Fruit fly (Drosophila melanogaster) whole organism, embryonic: Measurements from ENCODE around the gene klar.
A peak's percentile ranks its signal among the peaks of the same experiment; 100 is the strongest.

Source experiments
- Awh ChIP-seq: fragments of 200-800 bp; sonication (Bioruptor generic); IDR thresholded peaks from 2 replicates; pipeline ENCODE4, ENCODE4 v1.3.6; 2022; ENCODE audit warnings: missing biosample characterization, missing genetic modification characterization
- CG10431 ChIP-seq: fragments of 200-800 bp; sonication (Bioruptor generic); optimal IDR thresholded peaks from 3 replicates; lab custom pipeline; 2018; ENCODE audit warnings: missing biosample characterization, mild to moderate bottlenecking, missing genetic modification characterization
- CG10979 ChIP-seq: fragments of 200-800 bp; sonication (Bioruptor generic); optimal IDR thresholded peaks from 2 replicates; lab custom pipeline; 2018; ENCODE audit warnings: missing biosample characterization, mild to moderate bottlenecking, missing genetic modification characterization, moderate library complexity
- CG12071 ChIP-seq: fragments of 200-800 bp; sonication (Bioruptor generic); optimal IDR thresholded peaks from 3 replicates; lab custom pipeline; 2018; ENCODE audit warnings: missing biosample characterization, mild to moderate bottlenecking, missing genetic modification characterization
- CG12942 ChIP-seq: fragments of 200-800 bp; sonication (Bioruptor generic); optimal IDR thresholded peaks from 3 replicates; lab custom pipeline; 2016; ENCODE audit warnings: missing biosample characterization, missing genetic modification characterization
- CG14014 ChIP-seq: fragments of 200-800 bp; sonication (Bioruptor generic); IDR thresholded peaks from 2 replicates; pipeline ENCODE4 v1.3.6; 2022; ENCODE audit warnings: missing biosample characterization, missing genetic modification characterization
- CG15479 ChIP-seq: fragments of 200-800 bp; sonication (Bioruptor generic); optimal IDR thresholded peaks from 3 replicates; lab custom pipeline; 2019; ENCODE audit warnings: missing biosample characterization, mild to moderate bottlenecking, missing genetic modification characterization, moderate library complexity
- CG17829 ChIP-seq: fragments of 200-800 bp; optimal IDR thresholded peaks from 2 replicates; lab custom pipeline; 2019; ENCODE audit warnings: missing biosample characterization, mild to moderate bottlenecking, missing genetic modification characterization, moderate library complexity
- CG18262 ChIP-seq: fragments of 200-800 bp; optimal IDR thresholded peaks from 3 replicates; lab custom pipeline; 2019; ENCODE audit warnings: missing biosample characterization, mild to moderate bottlenecking, missing genetic modification characterization, moderate library complexity
- CG2199 ChIP-seq: fragments of 200-800 bp; sonication (Bioruptor generic); IDR thresholded peaks from 3 replicates; pipeline ENCODE4 v1.3.6; 2022; ENCODE audit warnings: missing biosample characterization, missing genetic modification characterization
- CG2202 ChIP-seq: fragments of 200-800 bp; sonication (Bioruptor generic); optimal IDR thresholded peaks from 2 replicates; lab custom pipeline; 2018; ENCODE audit warnings: missing biosample characterization, mild to moderate bottlenecking, missing genetic modification characterization
- CG2678 ChIP-seq: fragments of 200-800 bp; sonication (Bioruptor generic); optimal IDR thresholded peaks from 3 replicates; lab custom pipeline; 2019; ENCODE audit warnings: missing biosample characterization, mild to moderate bottlenecking, missing genetic modification characterization, moderate library complexity
- CG2889 ChIP-seq: fragments of 200-800 bp; sonication (Bioruptor generic); IDR thresholded peaks from 3 replicates; pipeline ENCODE4 v1.3.6; 2022; ENCODE audit warnings: missing biosample characterization, missing genetic modification characterization
- CG32532 ChIP-seq: fragments of 200-800 bp; sonication (Bioruptor generic); IDR thresholded peaks from 2 replicates; pipeline ENCODE4 v1.3.6; 2022; ENCODE audit warnings: missing biosample characterization, missing genetic modification characterization
- CG5180 ChIP-seq: fragments of 200-800 bp; sonication (Bioruptor generic); optimal IDR thresholded peaks from 3 replicates; lab custom pipeline; 2017; ENCODE audit warnings: missing biosample characterization, missing genetic modification characterization, mild to moderate bottlenecking, moderate library complexity, missing genetic modification reagents
- CG6791 ChIP-seq: fragments of 200-800 bp; sonication (Bioruptor generic); IDR thresholded peaks from 3 replicates; pipeline ENCODE4 v1.3.6; 2022; ENCODE audit warnings: missing biosample characterization, missing genetic modification characterization; ENCODE audit not compliant: partially characterized antibody
- CG7271 ChIP-seq: fragments of 200-800 bp; sonication (Bioruptor generic); optimal IDR thresholded peaks from 2 replicates; lab custom pipeline; 2018; ENCODE audit warnings: missing biosample characterization, mild to moderate bottlenecking, missing genetic modification characterization, moderate library complexity
- CG7357 ChIP-seq: fragments of 200-800 bp; sonication (Bioruptor generic); IDR thresholded peaks from 3 replicates; pipeline ENCODE4 v1.3.6; 2022; ENCODE audit warnings: missing biosample characterization, missing genetic modification characterization
- CG7745 ChIP-seq: fragments of 200-800 bp; sonication (Bioruptor generic); optimal IDR thresholded peaks from 2 replicates; lab custom pipeline; 2018; ENCODE audit warnings: missing biosample characterization, mild to moderate bottlenecking, missing genetic modification characterization, moderate library complexity
- CG8359 ChIP-seq: fragments of 200-800 bp; sonication (Bioruptor generic); optimal IDR thresholded peaks from 2 replicates; lab custom pipeline; 2017; ENCODE audit warnings: missing biosample characterization, mild to moderate bottlenecking, missing genetic modification characterization, borderline replicate concordance
- CG8924 ChIP-seq: fragments of 200-800 bp; optimal IDR thresholded peaks from 3 replicates; lab custom pipeline; 2019; ENCODE audit warnings: missing biosample characterization, mild to moderate bottlenecking, missing genetic modification characterization, moderate library complexity
- CrebB ChIP-seq: fragments of 200-800 bp; sonication (Bioruptor generic); optimal IDR thresholded peaks from 3 replicates; lab custom pipeline; 2018; ENCODE audit warnings: missing biosample characterization, mild to moderate bottlenecking, missing genetic modification characterization
- D19A ChIP-seq: fragments of 200-800 bp; optimal IDR thresholded peaks from 3 replicates; lab custom pipeline; 2019; ENCODE audit warnings: missing biosample characterization, mild to moderate bottlenecking, missing genetic modification characterization, moderate library complexity
- Ets97D ChIP-seq: fragments of 200-800 bp; sonication (Bioruptor generic); optimal IDR thresholded peaks from 3 replicates; lab custom pipeline; 2016; ENCODE audit warnings: missing biosample characterization, missing genetic modification characterization
- Med ChIP-seq: fragments of 200-800 bp; sonication (Bioruptor generic); peaks from one replicate; lab custom pipeline; 2016; ENCODE audit warnings: missing biosample characterization, missing genetic modification characterization, mild to moderate bottlenecking, inconsistent platforms, moderate library complexity
- Meics ChIP-seq: fragments of 200-800 bp; sonication (Bioruptor generic); optimal IDR thresholded peaks from 2 replicates; lab custom pipeline; 2017; ENCODE audit warnings: missing biosample characterization, mild to moderate bottlenecking, missing genetic modification characterization
- NfI ChIP-seq: fragments of 200-800 bp; sonication (Bioruptor generic); optimal IDR thresholded peaks from 3 replicates; lab custom pipeline; 2018; ENCODE audit warnings: missing biosample characterization, mild to moderate bottlenecking, missing genetic modification characterization, moderate library complexity
- amos ChIP-seq: fragments of 200-800 bp; sonication (Bioruptor generic); IDR thresholded peaks from 2 replicates; pipeline ENCODE4 v1.3.6; 2022; ENCODE audit warnings: missing biosample characterization, missing genetic modification characterization; ENCODE audit not compliant: partially characterized antibody
- bowl ChIP-seq: fragments of 200-800 bp; sonication (Bioruptor generic); IDR thresholded peaks from 2 replicates; pipeline ENCODE4 v1.3.6; 2022; ENCODE audit warnings: missing biosample characterization, missing genetic modification characterization
- br ChIP-seq: fragments of >200 bp; optimal IDR thresholded peaks from 2 replicates; lab custom pipeline; 2017
- chif ChIP-seq, 2 experiments: fragments of 200-800 bp; sonication (Bioruptor generic); optimal IDR thresholded peaks; 3 replicates each; lab custom pipeline; 2016; ENCODE audit warnings: missing biosample characterization in 2 of 2, missing genetic modification characterization in 2 of 2
- chinmo ChIP-seq: fragments of 200-800 bp; sonication (Bioruptor generic); IDR thresholded peaks from 4 replicates; pipeline ENCODE4 v1.3.6; 2022; ENCODE audit warnings: missing biosample characterization, missing genetic modification characterization; ENCODE audit not compliant: partially characterized antibody
- dm ChIP-seq: fragments of 200-800 bp; sonication (Bioruptor generic); optimal IDR thresholded peaks from 3 replicates; lab custom pipeline; 2016; ENCODE audit warnings: missing biosample characterization, missing genetic modification characterization
- fd102C ChIP-seq: fragments of 200-800 bp; sonication (Bioruptor generic); optimal IDR thresholded peaks from 2 replicates; lab custom pipeline; 2018; ENCODE audit warnings: missing biosample characterization, mild to moderate bottlenecking, missing genetic modification characterization, moderate library complexity
- gem ChIP-seq: fragments of 200-800 bp; sonication (Bioruptor generic); optimal IDR thresholded peaks from 2 replicates; lab custom pipeline; 2019; ENCODE audit warnings: missing biosample characterization, mild to moderate bottlenecking, missing genetic modification characterization, moderate library complexity
- hth ChIP-seq: fragments of >200 bp; optimal IDR thresholded peaks from 2 replicates; lab custom pipeline; 2017; ENCODE audit warnings: inconsistent platforms
- insv ChIP-seq, 2 experiments: fragments of 200-800 bp; sonication (Bioruptor generic); optimal IDR thresholded peaks; 3 replicates each; lab custom pipeline; 2016 to 2018; ENCODE audit warnings: missing biosample characterization in 2 of 2, missing genetic modification characterization in 2 of 2
- lab ChIP-seq: fragments of 200-800 bp; sonication (Bioruptor generic); optimal IDR thresholded peaks from 3 replicates; lab custom pipeline; 2017; ENCODE audit warnings: missing biosample characterization, missing genetic modification characterization, mild to moderate bottlenecking, moderate library complexity, missing genetic modification reagents
- lilli ChIP-seq: fragments of 200-800 bp; sonication (Bioruptor generic); optimal IDR thresholded peaks from 3 replicates; lab custom pipeline; 2016; ENCODE audit warnings: missing biosample characterization, missing genetic modification characterization
- mld ChIP-seq: fragments of 200-800 bp; sonication (Bioruptor generic); IDR thresholded peaks from 3 replicates; pipeline ENCODE4 v1.3.6; 2022; ENCODE audit warnings: missing biosample characterization, missing genetic modification characterization; ENCODE audit not compliant: partially characterized antibody
- nerfin-1 ChIP-seq: fragments of 200-800 bp; sonication (Bioruptor generic); optimal IDR thresholded peaks from 3 replicates; lab custom pipeline; 2019; ENCODE audit warnings: missing biosample characterization, mild to moderate bottlenecking, missing genetic modification characterization, moderate library complexity
- pros ChIP-seq: fragments of 200-800 bp; sonication (Bioruptor generic); optimal IDR thresholded peaks from 3 replicates; lab custom pipeline; 2019; ENCODE audit warnings: missing biosample characterization, mild to moderate bottlenecking, missing genetic modification characterization, moderate library complexity
- rib ChIP-seq: fragments of 200-800 bp; sonication (Bioruptor generic); IDR thresholded peaks from 2 replicates; pipeline ENCODE4 v1.3.6; 2022; ENCODE audit warnings: missing biosample characterization, missing genetic modification characterization
- slbo ChIP-seq: fragments of 200-800 bp; sonication (Bioruptor generic); IDR thresholded peaks from 2 replicates; pipeline ENCODE4 v1.3.6; 2022; ENCODE audit warnings: missing biosample characterization, missing genetic modification characterization
- sqz ChIP-seq: fragments of 200-800 bp; sonication (Bioruptor generic); optimal IDR thresholded peaks from 3 replicates; lab custom pipeline; 2018; ENCODE audit warnings: missing biosample characterization, mild to moderate bottlenecking, missing genetic modification characterization
- tll ChIP-seq, 2 experiments: fragments of 200-800 bp in 1 of 2; fragments of >200 bp in 1 of 2; sonication (Bioruptor generic) in 1 of 2; optimal IDR thresholded peaks; 2 replicates each; lab custom pipeline; 2017 to 2019; ENCODE audit warnings: missing biosample characterization in 2 of 2, missing genetic modification characterization in 2 of 2, mild to moderate bottlenecking in 1 of 2, moderate library complexity in 1 of 2
- twi ChIP-seq: fragments of 200-800 bp; optimal IDR thresholded peaks from 2 replicates; lab custom pipeline; 2019; ENCODE audit warnings: missing biosample characterization, mild to moderate bottlenecking, missing genetic modification characterization, moderate library complexity

Gene klar

DNA sequence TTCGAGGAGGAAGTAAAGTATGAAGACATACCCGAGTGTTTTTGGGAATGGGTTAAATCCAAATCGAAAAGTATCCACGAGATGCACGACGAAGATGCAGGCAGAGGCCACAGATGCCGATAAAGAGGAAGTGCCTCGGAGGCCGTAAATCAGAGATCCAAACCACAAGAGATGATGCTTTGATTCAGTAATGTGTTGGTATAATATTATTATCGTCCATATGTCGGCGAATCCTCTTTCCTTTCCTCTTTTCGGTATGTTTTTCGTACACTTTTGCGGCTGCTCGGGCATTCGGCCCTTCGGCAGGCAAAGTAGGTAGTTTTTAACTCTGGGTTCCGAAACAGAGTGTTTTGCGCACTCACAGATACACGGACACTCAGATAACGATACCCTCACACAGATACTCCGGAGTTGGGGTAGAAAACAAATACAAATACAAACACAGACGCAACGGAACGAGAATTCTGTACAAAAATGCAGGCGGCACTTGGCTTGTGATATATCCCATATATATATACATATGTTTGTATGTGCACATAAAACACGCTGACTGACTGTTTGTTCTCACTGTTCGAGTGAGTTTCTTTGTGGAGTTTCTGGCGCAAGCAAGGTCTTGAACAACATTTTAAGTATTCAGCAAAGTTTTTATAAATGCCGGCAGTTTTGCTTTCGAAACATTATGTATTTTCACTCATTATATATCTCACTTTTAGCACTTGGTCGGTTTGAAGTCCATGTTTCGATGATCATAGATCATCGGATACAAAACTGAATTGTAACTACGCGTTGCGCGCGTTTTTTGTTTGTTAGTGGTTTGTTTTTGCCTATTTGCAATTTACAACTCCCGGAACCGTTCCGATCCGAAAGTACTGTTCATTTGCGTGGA is 50.2 kb downstream of the klar start (continued):
- no peak for TF ChIP-seq br (lab: Kevin White, UChicago)
- peak; percentile 65; the same call in 1 of the 2 replicates for TF ChIP-seq rib
- TF ChIP-seq CG7271, result peak; percentile 7
- no peak for TF ChIP-seq mld (GFP tag; lab: Robert Waterston, UW)
- 0 out of 3 replicates have a peak, but pooled peaks have one; percentile 35 for TF ChIP-seq CG6791 (GFP tag; lab: Robert Waterston, UW)
- TF ChIP-seq CG2199 (GFP tag; lab: Robert Waterston, UW), result peak; percentile 36; the same call in 1 of the 3 replicates
- TF ChIP-seq lab (GFP tag; lab: Kevin White, UChicago), result peak; percentile 14
- TF ChIP-seq CG12942 (GFP tag; lab: Kevin White, UChicago), result no peak
- peak; percentile 18 for TF ChIP-seq CG10979 (tag; lab: Kevin White, UChicago)
- no peak for TF ChIP-seq dm (GFP tag; lab: Kevin White, UChicago)
- no peak for TF ChIP-seq gem
- no peak for TF ChIP-seq CrebB
- peak; percentile 23 for TF ChIP-seq fd102C (GFP tag; lab: Kevin White, UChicago)
- TF ChIP-seq D19A (tag; lab: Kevin White, UChicago), result peak; percentile 23
- peak; percentile 0 for TF ChIP-seq lilli (GFP tag; lab: Kevin White, UChicago)
- peak; percentile 38; the same call in 1 of the 2 replicates for TF ChIP-seq amos (GFP tag; lab: Robert Waterston, UW)
- peak; percentile 6 for TF ChIP-seq CG2678 (tag; lab: Kevin White, UChicago)
- TF ChIP-seq chif (GFP tag; optimal IDR thresholded peaks at IDR 0.05; lab: Kevin White, UChicago), result peak in 1 of 2 experiments; percentile 2
- TF ChIP-seq tll (GFP tag; optimal IDR thresholded peaks at IDR 0.05; lab: Kevin White, UChicago), result peak in 1 of 2 experiments; percentile 42
- peak in 1 of 2 experiments; percentile 2 for TF ChIP-seq insv (GFP tag; optimal IDR thresholded peaks at IDR 0.05; lab: Kevin White, UChicago)
- peak; percentile 12 for TF ChIP-seq CG12071 (GFP tag; lab: Kevin White, UChicago)
- peak; percentile 82 for TF ChIP-seq nerfin-1 (tag; lab: Kevin White, UChicago)
- no peak for TF ChIP-seq CG2889 (GFP tag; lab: Robert Waterston, UW)
- TF ChIP-seq Awh (GFP tag; lab: Robert Waterston, UW), result peak; percentile 25; the same call in 1 of the 2 replicates
- peak; percentile 46 for TF ChIP-seq CG8924
- TF ChIP-seq sqz (GFP tag; lab: Kevin White, UChicago), result peak; percentile 61
- no peak for TF ChIP-seq hth
- TF ChIP-seq CG32532 (GFP tag; lab: Robert Waterston, UW), result no peak; the same call in 1 of the 2 replicates
- no peak for TF ChIP-seq Ets97D
- peak; percentile 43 for TF ChIP-seq pros (GFP tag; lab: Kevin White, UChicago)
- TF ChIP-seq chinmo (GFP tag; lab: Robert Waterston, UW), result peak; percentile 89; the same call in 2 of the 4 replicates
- TF ChIP-seq CG17829 (tag; lab: Kevin White, UChicago), result peak; percentile 27
- peak; percentile 7 for TF ChIP-seq CG18262 (tag; lab: Kevin White, UChicago)
- TF ChIP-seq CG10431 (GFP tag; lab: Kevin White, UChicago), result no peak
- TF ChIP-seq slbo (GFP tag; lab: Robert Waterston, UW), result 0 out of 2 replicates have a peak, but pooled peaks have one; percentile 7
- peak; percentile 53; the same call in 1 of the 2 replicates for TF ChIP-seq bowl (GFP tag; lab: Robert Waterston, UW)
- peak; percentile 48 for TF ChIP-seq CG5180 (GFP tag; lab: Kevin White, UChicago)
- TF ChIP-seq CG14014 (GFP tag; lab: Robert Waterston, UW), result no peak
- TF ChIP-seq Med (GFP tag; lab: Kevin White, UChicago), result peak; percentile 46
- TF ChIP-seq CG2202 (tag; lab: Kevin White, UChicago), result no peak
- peak; percentile 7 for TF ChIP-seq NfI (GFP tag; lab: Kevin White, UChicago)
- peak; percentile 5 for TF ChIP-seq twi (tag; lab: Kevin White, UChicago)
- no peak for TF ChIP-seq Meics (GFP tag; lab: Kevin White, UChicago)
- TF ChIP-seq CG7745, result no peak
- TF ChIP-seq CG15479 (GFP tag; lab: Kevin White, UChicago), result peak; percentile 70
- TF ChIP-seq CG8359, result peak; percentile 1
- TF ChIP-seq CG7357 (GFP tag; lab: Robert Waterston, UW), result no peak
